Worm (Caenorhabditis elegans): ENCODE data around the gene ugt-39.

ce11 chrV:7123188-7123708 lies 33.7 kb upstream of the ugt-39 start, which contains the start of gene lmd-5:
- TF ChIP-seq ztf-29 (GFP tag; IDR thresholded peaks at IDR 0.05) (no peak), flt-1 (GFP tag; IDR thresholded peaks at IDR 0.05) (no peak), ref-1 (GFP tag; conservative IDR thresholded peaks at IDR 0.05) (no peak)
